Fruit fly (Drosophila melanogaster) whole organism, prepupa: Measurements from ENCODE around the gene Bre1.
A peak's percentile ranks its signal among the peaks of the same experiment; 100 is the strongest.

ENCODE experiments used
- Blimp-1 ChIP-seq: fragments of 200-800 bp; sonication (Bioruptor generic); optimal IDR thresholded peaks from 3 replicates; lab custom pipeline; 2017; ENCODE audit warnings: missing biosample characterization, missing genetic modification characterization, mild to moderate bottlenecking, moderate library complexity, missing genetic modification reagents
- CG10669 ChIP-seq: fragments of 200-800 bp; sonication (Bioruptor generic); optimal IDR thresholded peaks from 3 replicates; lab custom pipeline; 2018; ENCODE audit warnings: missing biosample characterization, mild to moderate bottlenecking, missing genetic modification characterization, moderate library complexity
- CG11762 ChIP-seq: fragments of 200-800 bp; sonication (Bioruptor generic); optimal IDR thresholded peaks from 3 replicates; lab custom pipeline; 2016; ENCODE audit warnings: missing biosample characterization, missing genetic modification characterization; ENCODE audit not compliant: insufficient read depth
- CG11902 ChIP-seq: fragments of 200-800 bp; sonication (Bioruptor generic); optimal IDR thresholded peaks from 3 replicates; lab custom pipeline; 2016; ENCODE audit warnings: missing biosample characterization, missing genetic modification characterization
- CG15336 ChIP-seq: fragments of 200-800 bp; sonication (Bioruptor generic); IDR thresholded peaks from 2 replicates; pipeline ENCODE4 v1.3.6; 2022; ENCODE audit warnings: missing biosample characterization, missing genetic modification characterization
- CG1621 ChIP-seq: fragments of 200-800 bp; sonication (Bioruptor generic); optimal IDR thresholded peaks from 3 replicates; lab custom pipeline; 2018; ENCODE audit warnings: missing biosample characterization, mild to moderate bottlenecking, missing genetic modification characterization
- CG16779 ChIP-seq: fragments of 200-800 bp; sonication (Bioruptor generic); optimal IDR thresholded peaks from 3 replicates; lab custom pipeline; 2017; ENCODE audit warnings: missing biosample characterization, mild to moderate bottlenecking, missing genetic modification characterization
- CG3032 ChIP-seq: fragments of 200-800 bp; optimal IDR thresholded peaks from 2 replicates; lab custom pipeline; 2019; ENCODE audit warnings: missing biosample characterization, mild to moderate bottlenecking, missing genetic modification characterization, moderate library complexity
- CG32006 ChIP-seq: fragments of 200-800 bp; sonication (Bioruptor generic); optimal IDR thresholded peaks from 3 replicates; lab custom pipeline; 2017; ENCODE audit warnings: missing biosample characterization, mild to moderate bottlenecking, missing genetic modification characterization
- CG4318 ChIP-seq: fragments of 200-800 bp; sonication (Bioruptor generic); optimal IDR thresholded peaks from 3 replicates; lab custom pipeline; 2017; ENCODE audit warnings: missing biosample characterization, mild to moderate bottlenecking, missing genetic modification characterization
- CG6163 ChIP-seq: fragments of 200-800 bp; sonication (Bioruptor generic); IDR thresholded peaks from 3 replicates; pipeline ENCODE4 v1.3.6; 2022; ENCODE audit warnings: missing biosample characterization, missing genetic modification characterization
- CG6276 ChIP-seq: fragments of 200-800 bp; sonication (Bioruptor generic); optimal IDR thresholded peaks from 2 replicates; lab custom pipeline; 2017; ENCODE audit warnings: missing biosample characterization, mild to moderate bottlenecking, missing genetic modification characterization
- CG6792 ChIP-seq: fragments of 200-800 bp; sonication (Bioruptor generic); optimal IDR thresholded peaks from 3 replicates; lab custom pipeline; 2016; ENCODE audit warnings: missing biosample characterization, missing genetic modification characterization
- CG6808 ChIP-seq: fragments of 200-800 bp; sonication (Bioruptor generic); optimal IDR thresholded peaks from 3 replicates; lab custom pipeline; 2017; ENCODE audit warnings: missing biosample characterization, missing genetic modification characterization, mild to moderate bottlenecking, moderate library complexity, missing genetic modification reagents
- CG6854 ChIP-seq: fragments of 200-800 bp; sonication (Bioruptor generic); optimal IDR thresholded peaks from 2 replicates; lab custom pipeline; 2017; ENCODE audit warnings: missing biosample characterization, mild to moderate bottlenecking, missing genetic modification characterization
- CG7368 ChIP-seq: fragments of 200-800 bp; sonication (Bioruptor generic); optimal IDR thresholded peaks from 3 replicates; lab custom pipeline; 2016; ENCODE audit warnings: missing biosample characterization, missing genetic modification characterization
- CG8319 ChIP-seq: fragments of 200-800 bp; sonication (Bioruptor generic); optimal IDR thresholded peaks from 3 replicates; lab custom pipeline; 2016; ENCODE audit warnings: missing biosample characterization, missing genetic modification characterization
- CG8632 ChIP-seq: fragments of 200-800 bp; sonication (Bioruptor generic); optimal IDR thresholded peaks from 3 replicates; lab custom pipeline; 2016; ENCODE audit warnings: missing biosample characterization, missing genetic modification characterization
- CG9139 ChIP-seq: fragments of 200-800 bp; sonication (Bioruptor generic); optimal IDR thresholded peaks from 3 replicates; lab custom pipeline; 2017; ENCODE audit warnings: missing biosample characterization, mild to moderate bottlenecking, missing genetic modification characterization
- Eip75B ChIP-seq: fragments of 200-800 bp; sonication (Bioruptor generic); optimal IDR thresholded peaks from 3 replicates; lab custom pipeline; 2016; ENCODE audit warnings: missing biosample characterization, missing genetic modification characterization
- Eip78C ChIP-seq: fragments of 200-800 bp; sonication (Bioruptor generic); peaks from one replicate; lab custom pipeline; 2016; ENCODE audit warnings: missing biosample characterization, missing genetic modification characterization
- Ets21C ChIP-seq: fragments of 200-800 bp; sonication (Bioruptor generic); optimal IDR thresholded peaks from 3 replicates; lab custom pipeline; 2016; ENCODE audit warnings: missing biosample characterization, missing genetic modification characterization
- Gug ChIP-seq: fragments of 200-800 bp; sonication (Bioruptor generic); IDR thresholded peaks from 2 replicates; pipeline ENCODE4 v1.3.6; 2022; ENCODE audit warnings: missing biosample characterization, missing genetic modification characterization
- Hr39 ChIP-seq: fragments of 200-800 bp; sonication (Bioruptor generic); optimal IDR thresholded peaks from 2 replicates; lab custom pipeline; 2016; ENCODE audit warnings: missing biosample characterization, missing genetic modification characterization
- Hr4 ChIP-seq: fragments of 200-800 bp; sonication (Bioruptor generic); optimal IDR thresholded peaks from 3 replicates; lab custom pipeline; 2016; ENCODE audit warnings: missing biosample characterization, missing genetic modification characterization
- Met ChIP-seq: fragments of 200-800 bp; sonication (Bioruptor generic); optimal IDR thresholded peaks from 3 replicates; lab custom pipeline; 2016; ENCODE audit warnings: missing biosample characterization, missing genetic modification characterization
- OdsH ChIP-seq: fragments of 200-800 bp; sonication (Bioruptor generic); optimal IDR thresholded peaks from 3 replicates; lab custom pipeline; 2016; ENCODE audit warnings: missing biosample characterization, missing genetic modification characterization
- Smox ChIP-seq: fragments of 200-800 bp; sonication (Bioruptor generic); optimal IDR thresholded peaks from 3 replicates; lab custom pipeline; 2016; ENCODE audit warnings: missing biosample characterization, missing genetic modification characterization
- Sox102F ChIP-seq: fragments of 200-800 bp; sonication (Bioruptor generic); optimal IDR thresholded peaks from 2 replicates; lab custom pipeline; 2016; ENCODE audit warnings: missing biosample characterization, mild to moderate bottlenecking, missing genetic modification characterization
- Sox14 ChIP-seq: fragments of 200-800 bp; sonication (Bioruptor generic); optimal IDR thresholded peaks from 3 replicates; lab custom pipeline; 2016; ENCODE audit warnings: missing biosample characterization, missing genetic modification characterization
- Sox15 ChIP-seq: fragments of 200-800 bp; sonication (Bioruptor generic); optimal IDR thresholded peaks from 3 replicates; lab custom pipeline; 2016; ENCODE audit warnings: missing biosample characterization, missing genetic modification characterization
- acj6 ChIP-seq: fragments of 200-800 bp; sonication (Bioruptor generic); optimal IDR thresholded peaks from 3 replicates; lab custom pipeline; 2016; ENCODE audit warnings: missing biosample characterization, missing genetic modification characterization
- cyc ChIP-seq: fragments of 200-800 bp; sonication (Bioruptor generic); optimal IDR thresholded peaks from 3 replicates; lab custom pipeline; 2016; ENCODE audit warnings: missing biosample characterization, missing genetic modification characterization
- dac ChIP-seq: fragments of 200-800 bp; sonication (Bioruptor generic); optimal IDR thresholded peaks from 2 replicates; lab custom pipeline; 2017; ENCODE audit warnings: missing biosample characterization, mild to moderate bottlenecking, missing genetic modification characterization
- eg ChIP-seq: fragments of 200-800 bp; sonication (Bioruptor generic); IDR thresholded peaks from 3 replicates; pipeline ENCODE4 v1.3.6; 2022; ENCODE audit warnings: missing biosample characterization, missing genetic modification characterization
- esn ChIP-seq: fragments of 200-800 bp; sonication (Bioruptor generic); optimal IDR thresholded peaks from 2 replicates; lab custom pipeline; 2016; ENCODE audit warnings: missing biosample characterization, mild to moderate bottlenecking, missing genetic modification characterization, moderate library complexity
- fd59A ChIP-seq: fragments of 200-800 bp; sonication (Bioruptor generic); optimal IDR thresholded peaks from 2 replicates; lab custom pipeline; 2017; ENCODE audit warnings: missing biosample characterization, mild to moderate bottlenecking, missing genetic modification characterization, missing genetic modification reagents
- fd85E ChIP-seq: fragments of 200-800 bp; sonication (Bioruptor generic); optimal IDR thresholded peaks from 3 replicates; lab custom pipeline; 2016; ENCODE audit warnings: missing biosample characterization, missing genetic modification characterization
- fkh ChIP-seq: fragments of 200-800 bp; sonication (Bioruptor generic); optimal IDR thresholded peaks from 3 replicates; lab custom pipeline; 2017; ENCODE audit warnings: missing biosample characterization, mild to moderate bottlenecking, missing genetic modification characterization, moderate library complexity
- net ChIP-seq: fragments of 200-800 bp; sonication (Bioruptor generic); optimal IDR thresholded peaks from 3 replicates; lab custom pipeline; 2016; ENCODE audit warnings: missing biosample characterization, missing genetic modification characterization
- spab ChIP-seq: fragments of 200-800 bp; sonication (Bioruptor generic); optimal IDR thresholded peaks from 2 replicates; lab custom pipeline; 2017; ENCODE audit warnings: missing biosample characterization, mild to moderate bottlenecking, missing genetic modification characterization, missing genetic modification reagents
- svp ChIP-seq: fragments of 200-800 bp; sonication (Bioruptor generic); peaks from one replicate; lab custom pipeline; 2016; ENCODE audit warnings: missing biosample characterization, missing genetic modification characterization
- vri ChIP-seq: fragments of 200-800 bp; sonication (Bioruptor generic); optimal IDR thresholded peaks from 3 replicates; lab custom pipeline; 2016; ENCODE audit warnings: missing biosample characterization, mild to moderate bottlenecking, missing genetic modification characterization

Bre1 gene

dm6 chr3L:5835887-5836646, 42.1 kb upstream of the Bre1 start (continued):
- TF ChIP-seq CG11762 (GFP tag; lab: Kevin White, UChicago) (no peak), Smox (GFP tag; lab: Kevin White, UChicago) (peak; percentile 28), CG4318 (GFP tag; lab: Kevin White, UChicago) (no peak), vri (peak; percentile 15), fkh (GFP tag; lab: Kevin White, UChicago) (no peak), CG6808 (GFP tag; lab: Kevin White, UChicago) (peak; percentile 37), eg (no peak), svp (GFP tag; lab: Kevin White, UChicago) (peak; percentile 61), fd59A (GFP tag; lab: Kevin White, UChicago) (peak; percentile 15), CG6276 (GFP tag; lab: Kevin White, UChicago) (no peak), Sox102F (GFP tag; lab: Kevin White, UChicago) (peak; percentile 55), CG7368 (no peak)

- TF ChIP-seq CG6808 (GFP tag; lab: Kevin White, UChicago) (no peak), CG6163 (GFP tag; lab: Robert Waterston, UW) (peak; percentile 9; the same call in 1 of the 3 replicates), CG7368 (no peak), CG11902 (GFP tag; lab: Kevin White, UChicago) (no peak), CG32006 (GFP tag; lab: Kevin White, UChicago) (no peak), Sox15 (GFP tag; lab: Kevin White, UChicago) (no peak), net (GFP tag; lab: Kevin White, UChicago) (no peak), CG15336 (GFP tag; lab: Robert Waterston, UW) (0 out of 2 replicates have a peak, but pooled peaks have one; percentile 22), CG3032 (tag; lab: Kevin White, UChicago) (no peak), OdsH (no peak), Blimp-1 (no peak), Eip75B (no peak), CG8319 (no peak), CG1621 (tag; lab: Kevin White, UChicago) (no peak), eg (0 out of 3 replicates have a peak, but pooled peaks have one; percentile 6), CG6854 (GFP tag; lab: Kevin White, UChicago) (peak; percentile 82), Met (GFP tag; lab: Kevin White, UChicago) (no peak), Eip78C (GFP tag; lab: Kevin White, UChicago) (peak; percentile 61), Sox14 (GFP tag; lab: Kevin White, UChicago) (no peak)
These were observed 41.4 kb upstream of the Bre1 start for dm6 chr3L:5835431-5835830.

- TF ChIP-seq esn (GFP tag; lab: Kevin White, UChicago): no peak
- no peak for TF ChIP-seq CG6792 (GFP tag; lab: Kevin White, UChicago)
- TF ChIP-seq CG6808 (GFP tag; lab: Kevin White, UChicago): no peak
- TF ChIP-seq CG6276 (GFP tag; lab: Kevin White, UChicago): no peak
- TF ChIP-seq Hr4 (GFP tag; lab: Kevin White, UChicago): no peak
- TF ChIP-seq dac (GFP tag; lab: Kevin White, UChicago): no peak
These were observed 40.8 kb upstream of the Bre1 start for dm6 chr3L:5834798-5835197.

- peak; percentile 95 for TF ChIP-seq Gug (GFP tag; lab: Robert Waterston, UW)
- peak; percentile 96 for TF ChIP-seq CG15336 (GFP tag; lab: Robert Waterston, UW)
- peak; percentile 79 for TF ChIP-seq CG11762 (GFP tag; lab: Kevin White, UChicago)
- TF ChIP-seq OdsH: peak; percentile 91
- peak; percentile 67 for TF ChIP-seq cyc (GFP tag; lab: Kevin White, UChicago)
- TF ChIP-seq fd85E: peak; percentile 27
- TF ChIP-seq Ets21C: peak; percentile 0
- TF ChIP-seq CG7368: peak; percentile 84
- TF ChIP-seq Sox15 (GFP tag; lab: Kevin White, UChicago): peak; percentile 46
- TF ChIP-seq CG10669: peak; percentile 80
- TF ChIP-seq CG9139 (GFP tag; lab: Kevin White, UChicago): no peak
- TF ChIP-seq Met (GFP tag; lab: Kevin White, UChicago): peak; percentile 63
- peak; percentile 67 for TF ChIP-seq Hr39
- no peak for TF ChIP-seq CG6854 (GFP tag; lab: Kevin White, UChicago)
- TF ChIP-seq spab (GFP tag; lab: Kevin White, UChicago): peak; percentile 80
- TF ChIP-seq CG6792 (GFP tag; lab: Kevin White, UChicago): peak; percentile 74
- peak; percentile 43 for TF ChIP-seq CG8632 (GFP tag; lab: Kevin White, UChicago)
- TF ChIP-seq acj6 (GFP tag; lab: Kevin White, UChicago): peak; percentile 85
- peak; percentile 70 for TF ChIP-seq CG16779 (tag; lab: Kevin White, UChicago)
- TF ChIP-seq vri: peak; percentile 17
- peak; percentile 94 for TF ChIP-seq CG6276 (GFP tag; lab: Kevin White, UChicago)
- peak; percentile 71 for TF ChIP-seq CG6808 (GFP tag; lab: Kevin White, UChicago)
These were observed 40.3 kb upstream of the Bre1 start for dm6 chr3L:5834245-5834644.
